Fruit fly (Drosophila melanogaster) whole organism, embryonic: ENCODE data around the gene org-1.
A peak's percentile ranks its signal among the peaks of the same experiment; 100 is the strongest.

Experiments
- Ada2b ChIP-seq: fragments of 200-800 bp; sonication (Bioruptor generic); IDR thresholded peaks from 2 replicates; pipeline ENCODE4 v1.3.6; 2022; ENCODE audit warnings: missing biosample characterization, missing genetic modification characterization
- B-H1 ChIP-seq: fragments of 200-800 bp; sonication (Bioruptor generic); IDR thresholded peaks from 3 replicates; pipeline ENCODE4 v1.3.6; 2022; ENCODE audit warnings: missing biosample characterization, missing genetic modification characterization
- CG1024 ChIP-seq: fragments of 200-800 bp; sonication (Bioruptor generic); IDR thresholded peaks from 2 replicates; pipeline ENCODE4 v1.3.6; 2022; ENCODE audit warnings: missing biosample characterization, missing genetic modification characterization
- CG10366 ChIP-seq: fragments of 200-800 bp; sonication (Bioruptor generic); IDR thresholded peaks from 2 replicates; pipeline ENCODE4 v1.3.6; 2022; ENCODE audit warnings: missing biosample characterization, missing genetic modification characterization
- CG11695 ChIP-seq: fragments of 200-800 bp; sonication (Bioruptor generic); IDR thresholded peaks from 3 replicates; pipeline ENCODE4 v1.3.6; 2022; ENCODE audit warnings: missing biosample characterization, missing genetic modification characterization
- CG13424 ChIP-seq: fragments of 200-800 bp; sonication (Bioruptor generic); optimal IDR thresholded peaks from 2 replicates; lab custom pipeline; 2019; ENCODE audit warnings: missing biosample characterization, mild to moderate bottlenecking, missing genetic modification characterization, moderate library complexity
- CG14441 ChIP-seq: fragments of 200-800 bp; sonication (Bioruptor generic); IDR thresholded peaks from 2 replicates; pipeline ENCODE4 v1.3.6; 2022; ENCODE audit warnings: missing biosample characterization, missing genetic modification characterization
- CG15269 ChIP-seq: fragments of 200-800 bp; sonication (Bioruptor generic); optimal IDR thresholded peaks from 2 replicates; lab custom pipeline; 2018; ENCODE audit warnings: missing biosample characterization, mild to moderate bottlenecking, missing genetic modification characterization, moderate library complexity
- CG17359 ChIP-seq: fragments of 200-800 bp; sonication (Bioruptor generic); optimal IDR thresholded peaks from 3 replicates; lab custom pipeline; 2018; ENCODE audit warnings: missing biosample characterization, mild to moderate bottlenecking, missing genetic modification characterization, moderate library complexity
- CG30403 ChIP-seq: fragments of 200-800 bp; sonication (Bioruptor generic); optimal IDR thresholded peaks from 3 replicates; lab custom pipeline; 2016; ENCODE audit warnings: missing biosample characterization, missing genetic modification characterization
- CG5180 ChIP-seq: fragments of 200-800 bp; sonication (Bioruptor generic); optimal IDR thresholded peaks from 3 replicates; lab custom pipeline; 2017; ENCODE audit warnings: missing biosample characterization, missing genetic modification characterization, mild to moderate bottlenecking, moderate library complexity, missing genetic modification reagents
- CG7372 ChIP-seq: fragments of 200-800 bp; sonication (Bioruptor generic); IDR thresholded peaks from 2 replicates; pipeline ENCODE4 v1.3.6; 2022; ENCODE audit warnings: missing biosample characterization, missing genetic modification characterization
- CG7786 ChIP-seq: fragments of 200-800 bp; sonication (Bioruptor generic); optimal IDR thresholded peaks from 2 replicates; lab custom pipeline; 2016; ENCODE audit warnings: missing biosample characterization, missing genetic modification characterization
- CG7839 ChIP-seq: fragments of 200-800 bp; sonication (Bioruptor generic); optimal IDR thresholded peaks from 3 replicates; lab custom pipeline; 2018; ENCODE audit warnings: missing biosample characterization, mild to moderate bottlenecking, missing genetic modification characterization, moderate library complexity
- CG7963 ChIP-seq: fragments of 200-800 bp; sonication (Bioruptor generic); IDR thresholded peaks from 3 replicates; pipeline ENCODE4 v1.3.6; 2022; ENCODE audit warnings: missing biosample characterization, missing genetic modification characterization; ENCODE audit not compliant: partially characterized antibody
- CG7987 ChIP-seq: fragments of 200-800 bp; sonication (Bioruptor generic); optimal IDR thresholded peaks from 2 replicates; lab custom pipeline; 2018; ENCODE audit warnings: missing biosample characterization, mild to moderate bottlenecking, missing genetic modification characterization, moderate library complexity
- CG8290 ChIP-seq, 3 experiments: fragments of 200-800 bp; sonication (Bioruptor generic); optimal IDR thresholded peaks; 2 replicates each; lab custom pipeline; 2016 to 2019; ENCODE audit warnings: missing biosample characterization in 3 of 3, missing genetic modification characterization in 3 of 3, mild to moderate bottlenecking in 2 of 3, moderate library complexity in 1 of 3
- CG8478 ChIP-seq: fragments of >200 bp; optimal IDR thresholded peaks from 2 replicates; lab custom pipeline; 2018
- Deaf1 ChIP-seq: fragments of 200-800 bp; optimal IDR thresholded peaks from 3 replicates; lab custom pipeline; 2019; ENCODE audit warnings: missing biosample characterization, mild to moderate bottlenecking, missing genetic modification characterization, moderate library complexity
- E2f1 ChIP-seq: fragments of 200-800 bp; sonication (Bioruptor generic); IDR thresholded peaks from 2 replicates; pipeline ENCODE4 v1.3.6; 2022; ENCODE audit warnings: missing biosample characterization, missing genetic modification characterization
- Ets65A ChIP-seq: fragments of 200-800 bp; sonication (Bioruptor generic); peaks from one replicate; lab custom pipeline; 2016; ENCODE audit warnings: missing biosample characterization, missing genetic modification characterization
- H2.0 ChIP-seq: fragments of 200-800 bp; sonication (Bioruptor generic); IDR thresholded peaks from 2 replicates; pipeline ENCODE4 v1.3.6; 2022; ENCODE audit warnings: missing biosample characterization, missing genetic modification characterization
- HLH54F ChIP-seq: fragments of 200-800 bp; sonication (Bioruptor generic); optimal IDR thresholded peaks from 3 replicates; lab custom pipeline; 2016; ENCODE audit warnings: missing biosample characterization, missing genetic modification characterization
- Max ChIP-seq: fragments of 200-800 bp; sonication (Bioruptor generic); optimal IDR thresholded peaks from 2 replicates; lab custom pipeline; 2016; ENCODE audit warnings: missing biosample characterization, mild to moderate bottlenecking, missing genetic modification characterization
- Med ChIP-seq: fragments of 200-800 bp; sonication (Bioruptor generic); peaks from one replicate; lab custom pipeline; 2016; ENCODE audit warnings: missing biosample characterization, missing genetic modification characterization, mild to moderate bottlenecking, inconsistent platforms, moderate library complexity
- Rfx ChIP-seq: fragments of 200-800 bp; sonication (Bioruptor generic); IDR thresholded peaks from 2 replicates; pipeline ENCODE4 v1.3.6; 2022; ENCODE audit warnings: missing biosample characterization, missing genetic modification characterization
- Sox102F ChIP-seq: fragments of 200-800 bp; sonication (Bioruptor generic); optimal IDR thresholded peaks from 2 replicates; lab custom pipeline; 2018; ENCODE audit warnings: missing biosample characterization, mild to moderate bottlenecking, missing genetic modification characterization, moderate library complexity
- Xbp1 ChIP-seq: fragments of 200-800 bp; sonication (Bioruptor generic); optimal IDR thresholded peaks from 3 replicates; lab custom pipeline; 2016; ENCODE audit warnings: missing biosample characterization, mild to moderate bottlenecking, missing genetic modification characterization
- ash1 ChIP-seq: fragments of 200-800 bp; sonication (Bioruptor generic); optimal IDR thresholded peaks from 2 replicates; lab custom pipeline; 2018; ENCODE audit warnings: missing biosample characterization, mild to moderate bottlenecking, missing genetic modification characterization
- da ChIP-seq: fragments of 200-800 bp; sonication (Bioruptor generic); optimal IDR thresholded peaks from 2 replicates; lab custom pipeline; 2016; ENCODE audit warnings: missing biosample characterization, missing genetic modification characterization
- dimm ChIP-seq: fragments of 200-800 bp; sonication (Bioruptor generic); IDR thresholded peaks from 2 replicates; pipeline ENCODE4 v1.3.6; 2022; ENCODE audit warnings: missing biosample characterization, missing genetic modification characterization
- dmrt99B ChIP-seq: fragments of 200-800 bp; sonication (Bioruptor generic); optimal IDR thresholded peaks from 2 replicates; lab custom pipeline; 2018; ENCODE audit warnings: missing biosample characterization, mild to moderate bottlenecking, missing genetic modification characterization, moderate library complexity
- dysf ChIP-seq: fragments of 200-800 bp; sonication (Bioruptor generic); IDR thresholded peaks from 3 replicates; pipeline ENCODE4 v1.3.6; 2022; ENCODE audit warnings: missing biosample characterization, missing genetic modification characterization
- exex ChIP-seq: fragments of 200-800 bp; sonication (Bioruptor generic); optimal IDR thresholded peaks from 4 replicates; lab custom pipeline; 2018; ENCODE audit warnings: missing biosample characterization, mild to moderate bottlenecking, missing genetic modification characterization, moderate library complexity
- fd3F ChIP-seq: fragments of 200-800 bp; sonication (Bioruptor generic); optimal IDR thresholded peaks from 2 replicates; lab custom pipeline; 2018; ENCODE audit warnings: missing biosample characterization, mild to moderate bottlenecking, missing genetic modification characterization, moderate library complexity
- gem ChIP-seq: fragments of 200-800 bp; sonication (Bioruptor generic); optimal IDR thresholded peaks from 2 replicates; lab custom pipeline; 2019; ENCODE audit warnings: missing biosample characterization, mild to moderate bottlenecking, missing genetic modification characterization, moderate library complexity
- gsb-n ChIP-seq: fragments of 200-800 bp; sonication (Bioruptor generic); optimal IDR thresholded peaks from 3 replicates; lab custom pipeline; 2018; ENCODE audit warnings: missing biosample characterization, mild to moderate bottlenecking, missing genetic modification characterization
- kay ChIP-seq: fragments of 200-800 bp; sonication (Bioruptor generic); optimal IDR thresholded peaks from 2 replicates; lab custom pipeline; 2016; ENCODE audit warnings: missing biosample characterization, missing genetic modification characterization
- pan ChIP-seq, 4 experiments: fragments of >200 bp in 3 of 4; fragments of 200-800 bp in 1 of 4; sonication (Bioruptor generic) in 1 of 4; optimal IDR thresholded peaks in 3 of 4; IDR thresholded peaks in 1 of 4; 2 replicates each; pipeline versions ENCODE4 v1.3.6 to Lab custom; 2017 to 2022; ENCODE audit warnings: missing biosample characterization in 2 of 4, missing genetic modification characterization in 2 of 4, mixed read lengths in 1 of 4
- peb ChIP-seq: fragments of 200-800 bp; sonication (Bioruptor generic); IDR thresholded peaks from 2 replicates; pipeline ENCODE4 v1.3.6; 2022; ENCODE audit warnings: missing biosample characterization, missing genetic modification characterization
- pfk ChIP-seq: fragments of 200-800 bp; sonication (Bioruptor generic); optimal IDR thresholded peaks from 2 replicates; lab custom pipeline; 2018; ENCODE audit warnings: missing biosample characterization, mild to moderate bottlenecking, missing genetic modification characterization, moderate library complexity
- rib ChIP-seq: fragments of 200-800 bp; sonication (Bioruptor generic); IDR thresholded peaks from 2 replicates; pipeline ENCODE4 v1.3.6; 2022; ENCODE audit warnings: missing biosample characterization, missing genetic modification characterization
- row ChIP-seq: fragments of 200-800 bp; sonication (Bioruptor generic); IDR thresholded peaks from 3 replicates; pipeline ENCODE4 v1.3.6; 2022; ENCODE audit warnings: missing biosample characterization, missing genetic modification characterization
- scrt ChIP-seq: fragments of 200-800 bp; sonication (Bioruptor generic); optimal IDR thresholded peaks from 2 replicates; lab custom pipeline; 2018; ENCODE audit warnings: missing biosample characterization, mild to moderate bottlenecking, missing genetic modification characterization, moderate library complexity
- sens ChIP-seq: fragments of 200-800 bp; sonication (Bioruptor generic); peaks from one replicate; lab custom pipeline; 2016; ENCODE audit warnings: missing biosample characterization, missing genetic modification characterization
- sob ChIP-seq: fragments of 200-800 bp; sonication (Bioruptor generic); IDR thresholded peaks from 2 replicates; pipeline ENCODE4 v1.3.6; 2022; ENCODE audit warnings: missing biosample characterization, missing genetic modification characterization
- ttk ChIP-seq: fragments of 200-800 bp; sonication (Bioruptor generic); IDR thresholded peaks from 2 replicates; pipeline ENCODE4 v2.1.2; 2022; ENCODE audit warnings: missing biosample characterization, missing genetic modification characterization
- zen ChIP-seq: fragments of 200-800 bp; sonication (Bioruptor generic); optimal IDR thresholded peaks from 3 replicates; lab custom pipeline; 2018; ENCODE audit warnings: missing biosample characterization, mild to moderate bottlenecking, missing genetic modification characterization, moderate library complexity
- zfh1 ChIP-seq: fragments of 200-800 bp; sonication (Bioruptor generic); IDR thresholded peaks from 3 replicates; pipeline ENCODE4 v1.3.6; 2022; ENCODE audit warnings: missing biosample characterization, missing genetic modification characterization

The org-1 gene

DNA sequence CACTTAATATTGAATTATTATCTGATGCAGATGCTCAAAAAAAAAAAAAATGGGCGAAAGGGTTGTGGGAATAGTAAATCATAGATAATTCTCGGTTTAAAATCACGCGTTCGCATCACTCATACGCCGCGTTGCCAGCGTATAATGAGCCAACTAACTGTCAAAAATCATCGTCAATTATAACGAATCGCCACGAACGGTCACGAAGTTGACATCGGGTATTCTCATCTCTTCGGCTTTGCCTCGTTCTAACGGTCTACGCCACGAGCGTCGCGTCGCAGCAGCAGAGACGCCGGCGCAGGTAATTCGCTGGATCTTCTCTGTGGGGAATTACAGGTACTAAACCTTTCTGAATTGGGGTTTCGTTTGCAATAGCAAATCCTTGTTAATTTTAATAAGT, 46.5 kb upstream of the org-1 start:
- peak; percentile 13 for TF ChIP-seq Ets65A
- TF ChIP-seq sens, result peak; percentile 49
- TF ChIP-seq dimm, result no peak
- peak; percentile 76 for TF ChIP-seq CG7372
- peak; percentile 94 for TF ChIP-seq Deaf1
- TF ChIP-seq Med (GFP tag; lab: Kevin White, UChicago), result peak; percentile 17
- peak; percentile 38 for TF ChIP-seq exex
- no peak for TF ChIP-seq CG13424 (tag; lab: Kevin White, UChicago)
- no peak for TF ChIP-seq CG8290 (GFP tag; optimal IDR thresholded peaks at IDR 0.05; lab: Kevin White, UChicago)
- peak in 1 of 2 experiments; percentile 28 for TF ChIP-seq CG8290 (tag; optimal IDR thresholded peaks at IDR 0.05; lab: Kevin White, UChicago)

- TF ChIP-seq Med (GFP tag; lab: Kevin White, UChicago) (peak; percentile 81), CG10366 (peak; percentile 25; the same call in 1 of the 2 replicates), Ets65A (peak; percentile 74), peb (no peak), HLH54F (GFP tag; lab: Kevin White, UChicago) (peak; percentile 8), CG1024 (GFP tag; lab: Robert Waterston, UW) (peak; percentile 31; the same call in 1 of the 2 replicates), dmrt99B (tag; lab: Kevin White, UChicago) (peak; percentile 14), CG7987 (GFP tag; lab: Kevin White, UChicago) (no peak), gsb-n (tag; lab: Kevin White, UChicago) (no peak), CG30403 (no peak), dysf (0 out of 3 replicates have a peak, but pooled peaks have one; percentile 29), Rfx (GFP tag; lab: Robert Waterston, UW) (peak; percentile 49), CG11695 (GFP tag; lab: Robert Waterston, UW) (0 out of 3 replicates have a peak, but pooled peaks have one; percentile 25), pan (optimal IDR thresholded peaks at IDR 0.05; lab: Kevin White, UChicago) (no peak), pan (GFP tag; optimal IDR thresholded peaks at IDR 0.05 in 1 of 2, IDR thresholded peaks at IDR 0.05 in 1 of 2) (peak in 1 of 2 experiments; percentile 34), Sox102F (GFP tag; lab: Kevin White, UChicago) (peak; percentile 45), CG7963 (GFP tag; lab: Robert Waterston, UW) (no peak), gem (tag; lab: Kevin White, UChicago) (peak; percentile 12), fd3F (GFP tag; lab: Kevin White, UChicago) (no peak), zen (no peak), zfh1 (GFP tag; lab: Robert Waterston, UW) (peak; percentile 31; the same call in 1 of the 3 replicates), ash1 (GFP tag; lab: Kevin White, UChicago) (no peak), scrt (GFP tag; lab: Kevin White, UChicago) (no peak), sob (GFP tag; lab: Robert Waterston, UW) (peak; percentile 24; the same call in 1 of the 2 replicates), CG7786 (GFP tag; lab: Kevin White, UChicago) (peak; percentile 4), H2.0 (GFP tag; lab: Robert Waterston, UW) (peak; percentile 24; the same call in 1 of the 2 replicates), sens (peak; percentile 82), kay (GFP tag; lab: Kevin White, UChicago) (no peak), Ada2b (GFP tag; lab: Robert Waterston, UW) (0 out of 2 replicates have a peak, but pooled peaks have one; percentile 22), E2f1 (GFP tag; lab: Robert Waterston, UW) (0 out of 2 replicates have a peak, but pooled peaks have one; percentile 16), CG8478 (lab: Kevin White, UChicago) (no peak), row (peak; percentile 33; the same call in 1 of the 3 replicates), pfk (GFP tag; lab: Kevin White, UChicago) (no peak), da (no peak), ttk (0 out of 2 replicates have a peak, but pooled peaks have one; percentile 25), CG17359 (peak; percentile 24), Max (no peak), Xbp1 (peak; percentile 17), B-H1 (GFP tag; lab: Robert Waterston, UW) (peak; percentile 26; the same call in 1 of the 3 replicates), CG15269 (peak; percentile 1), CG14441 (GFP tag; lab: Robert Waterston, UW) (peak; percentile 42; the same call in 1 of the 2 replicates), CG7839 (tag; lab: Kevin White, UChicago) (peak; percentile 4), rib (GFP tag; lab: Robert Waterston, UW) (no peak), CG5180 (no peak)
Measured at dm6 chrX:8499151-8499550, 44.3 kb upstream of the org-1 start.
